Fruit fly (Drosophila melanogaster) whole organism, embryonic: ENCODE data around the gene CG10274.

ENCODE experiments used
- Adf1 ChIP-seq: fragments of 200-800 bp; sonication (Bioruptor generic); IDR thresholded peaks from 2 replicates; pipeline ENCODE4 v1.3.6; 2022; ENCODE audit warnings: missing biosample characterization, missing genetic modification characterization
- Atf6 ChIP-seq: fragments of 200-800 bp; sonication (Bioruptor generic); IDR thresholded peaks from 2 replicates; pipeline ENCODE4 v1.3.6; 2022; ENCODE audit warnings: missing biosample characterization, missing genetic modification characterization
- CG10209 ChIP-seq: fragments of 200-800 bp; sonication (Bioruptor generic); optimal IDR thresholded peaks from 3 replicates; lab custom pipeline; 2017; ENCODE audit warnings: missing biosample characterization, mild to moderate bottlenecking, missing genetic modification characterization, missing genetic modification reagents
- CG1024 ChIP-seq: fragments of 200-800 bp; sonication (Bioruptor generic); IDR thresholded peaks from 2 replicates; pipeline ENCODE4 v1.3.6; 2022; ENCODE audit warnings: missing biosample characterization, missing genetic modification characterization
- CG10274 ChIP-seq: fragments of 200-800 bp; sonication (Bioruptor generic); optimal IDR thresholded peaks from 3 replicates; lab custom pipeline; 2017; ENCODE audit warnings: missing biosample characterization, mild to moderate bottlenecking, missing genetic modification characterization
- CG10366 ChIP-seq: fragments of 200-800 bp; sonication (Bioruptor generic); IDR thresholded peaks from 2 replicates; pipeline ENCODE4 v1.3.6; 2022; ENCODE audit warnings: missing biosample characterization, missing genetic modification characterization
- CG11093 ChIP-seq: fragments of 200-800 bp; sonication (Bioruptor generic); IDR thresholded peaks from 3 replicates; pipeline ENCODE4 v1.3.6; 2022; ENCODE audit warnings: missing biosample characterization, missing genetic modification characterization
- CG11723 ChIP-seq: fragments of 200-800 bp; sonication (Bioruptor generic); optimal IDR thresholded peaks from 2 replicates; lab custom pipeline; 2017; ENCODE audit warnings: missing biosample characterization, mild to moderate bottlenecking, missing genetic modification characterization
- CG12769 ChIP-seq: fragments of 200-800 bp; sonication (Bioruptor generic); optimal IDR thresholded peaks from 2 replicates; lab custom pipeline; 2019; ENCODE audit warnings: missing biosample characterization, mild to moderate bottlenecking, missing genetic modification characterization, moderate library complexity
- CG13624 ChIP-seq: fragments of 200-800 bp; sonication (Bioruptor generic); optimal IDR thresholded peaks from 2 replicates; lab custom pipeline; 2016; ENCODE audit warnings: missing biosample characterization, missing genetic modification characterization
- CG1529 ChIP-seq: fragments of 200-800 bp; sonication (Bioruptor generic); optimal IDR thresholded peaks from 3 replicates; lab custom pipeline; 2018; ENCODE audit warnings: missing biosample characterization, missing genetic modification characterization
- CG16863 ChIP-seq: fragments of 200-800 bp; sonication (Bioruptor generic); optimal IDR thresholded peaks from 3 replicates; lab custom pipeline; 2016; ENCODE audit warnings: missing biosample characterization, missing genetic modification characterization
- CG32532 ChIP-seq: fragments of 200-800 bp; sonication (Bioruptor generic); IDR thresholded peaks from 2 replicates; pipeline ENCODE4 v1.3.6; 2022; ENCODE audit warnings: missing biosample characterization, missing genetic modification characterization
- CG4707 ChIP-seq: fragments of 200-800 bp; sonication (Bioruptor generic); optimal IDR thresholded peaks from 2 replicates; lab custom pipeline; 2018; ENCODE audit warnings: missing biosample characterization, mild to moderate bottlenecking, missing genetic modification characterization, moderate library complexity
- CG6175 ChIP-seq: fragments of 200-800 bp; sonication (Bioruptor generic); IDR thresholded peaks from 3 replicates; pipeline ENCODE4 v1.3.6; 2022; ENCODE audit warnings: missing biosample characterization, missing genetic modification characterization
- CG6765 ChIP-seq: fragments of 200-800 bp; sonication (Bioruptor generic); optimal IDR thresholded peaks from 3 replicates; lab custom pipeline; 2017; ENCODE audit warnings: missing biosample characterization, mild to moderate bottlenecking, missing genetic modification characterization
- CG7357 ChIP-seq: fragments of 200-800 bp; sonication (Bioruptor generic); IDR thresholded peaks from 3 replicates; pipeline ENCODE4 v1.3.6; 2022; ENCODE audit warnings: missing biosample characterization, missing genetic modification characterization
- CG7745 ChIP-seq: fragments of 200-800 bp; sonication (Bioruptor generic); optimal IDR thresholded peaks from 2 replicates; lab custom pipeline; 2018; ENCODE audit warnings: missing biosample characterization, mild to moderate bottlenecking, missing genetic modification characterization, moderate library complexity
- CG7987 ChIP-seq: fragments of 200-800 bp; sonication (Bioruptor generic); optimal IDR thresholded peaks from 2 replicates; lab custom pipeline; 2018; ENCODE audit warnings: missing biosample characterization, mild to moderate bottlenecking, missing genetic modification characterization, moderate library complexity
- CG8089 ChIP-seq: fragments of 200-800 bp; sonication (Bioruptor generic); optimal IDR thresholded peaks from 3 replicates; lab custom pipeline; 2016; ENCODE audit warnings: missing biosample characterization, missing genetic modification characterization
- CG8944 ChIP-seq: fragments of 200-800 bp; sonication (Bioruptor generic); optimal IDR thresholded peaks from 3 replicates; lab custom pipeline; 2016; ENCODE audit warnings: missing biosample characterization, missing genetic modification characterization
- CG9727 ChIP-seq: fragments of 200-800 bp; sonication (Bioruptor generic); optimal IDR thresholded peaks from 3 replicates; lab custom pipeline; 2017; ENCODE audit warnings: missing biosample characterization, mild to moderate bottlenecking, missing genetic modification characterization
- CG9876 ChIP-seq: fragments of 200-800 bp; sonication (Bioruptor generic); optimal IDR thresholded peaks from 2 replicates; lab custom pipeline; 2016; ENCODE audit warnings: missing biosample characterization, missing genetic modification characterization
- CG9932 ChIP-seq: fragments of 200-800 bp; sonication (Bioruptor generic); IDR thresholded peaks from 2 replicates; pipeline ENCODE4 v1.3.6; 2022; ENCODE audit warnings: missing biosample characterization, missing genetic modification characterization
- Elba2 ChIP-seq: fragments of 200-800 bp; sonication (Bioruptor generic); optimal IDR thresholded peaks from 3 replicates; lab custom pipeline; 2016; ENCODE audit warnings: missing biosample characterization, missing genetic modification characterization
- Lpt ChIP-seq: fragments of >200 bp; optimal IDR thresholded peaks from 2 replicates; lab custom pipeline; 2018; ENCODE audit warnings: missing biosample characterization, missing genetic modification characterization
- NC2α ChIP-seq: fragments of 200-800 bp; sonication (Bioruptor generic); optimal IDR thresholded peaks from 2 replicates; lab custom pipeline; 2016; ENCODE audit warnings: missing biosample characterization, missing genetic modification characterization
- Optix ChIP-seq: fragments of 200-800 bp; sonication (Bioruptor generic); IDR thresholded peaks from 3 replicates; pipeline ENCODE4 v1.3.6; 2022; ENCODE audit warnings: missing biosample characterization, missing genetic modification characterization
- Xrp1 ChIP-seq: fragments of 200-800 bp; sonication (Bioruptor generic); IDR thresholded peaks from 2 replicates; pipeline ENCODE4 v1.3.6; 2022; ENCODE audit warnings: missing biosample characterization, missing genetic modification characterization
- amos ChIP-seq: fragments of 200-800 bp; sonication (Bioruptor generic); IDR thresholded peaks from 2 replicates; pipeline ENCODE4 v1.3.6; 2022; ENCODE audit warnings: missing biosample characterization, missing genetic modification characterization; ENCODE audit not compliant: partially characterized antibody
- aop ChIP-seq: fragments of 200-800 bp; sonication (Bioruptor generic); IDR thresholded peaks from 2 replicates; pipeline ENCODE4 v1.3.6; 2022; ENCODE audit warnings: missing biosample characterization, missing genetic modification characterization
- ase ChIP-seq: fragments of 200-800 bp; sonication (Bioruptor generic); IDR thresholded peaks from 3 replicates; pipeline ENCODE4 v1.3.6; 2022; ENCODE audit warnings: missing biosample characterization, missing genetic modification characterization
- ato ChIP-seq: fragments of 200-800 bp; sonication (Bioruptor generic); IDR thresholded peaks from 2 replicates; pipeline ENCODE4 v1.3.6; 2022; ENCODE audit warnings: missing biosample characterization, missing genetic modification characterization; ENCODE audit not compliant: partially characterized antibody
- bab2 ChIP-seq: fragments of 200-800 bp; sonication (Bioruptor generic); optimal IDR thresholded peaks from 2 replicates; lab custom pipeline; 2016; ENCODE audit warnings: missing biosample characterization, missing genetic modification characterization
- cato ChIP-seq: fragments of 200-800 bp; sonication (Bioruptor generic); optimal IDR thresholded peaks from 2 replicates; lab custom pipeline; 2016; ENCODE audit warnings: missing biosample characterization, missing genetic modification characterization, borderline replicate concordance
- caup ChIP-seq: fragments of 200-800 bp; sonication (Bioruptor generic); optimal IDR thresholded peaks from 3 replicates; lab custom pipeline; 2017; ENCODE audit warnings: missing biosample characterization, mild to moderate bottlenecking, missing genetic modification characterization, moderate library complexity; ENCODE audit not compliant: severe bottlenecking
- croc ChIP-seq: fragments of 200-800 bp; sonication (Bioruptor generic); conservative IDR thresholded peaks from 3 replicates; pipeline ENCODE4 v1.3.6; 2022; ENCODE audit warnings: missing biosample characterization, missing genetic modification characterization
- eyg ChIP-seq: fragments of 200-800 bp; sonication (Bioruptor generic); optimal IDR thresholded peaks from 3 replicates; lab custom pipeline; 2016; ENCODE audit warnings: missing biosample characterization, missing genetic modification characterization
- fd3F ChIP-seq: fragments of 200-800 bp; sonication (Bioruptor generic); optimal IDR thresholded peaks from 2 replicates; lab custom pipeline; 2018; ENCODE audit warnings: missing biosample characterization, mild to moderate bottlenecking, missing genetic modification characterization, moderate library complexity
- ftz-f1 ChIP-seq: fragments of 200-800 bp; sonication (Bioruptor generic); optimal IDR thresholded peaks from 2 replicates; lab custom pipeline; 2016; ENCODE audit warnings: missing biosample characterization, missing genetic modification characterization
- gcm2 ChIP-seq: fragments of 200-800 bp; sonication (Bioruptor generic); optimal IDR thresholded peaks from 2 replicates; lab custom pipeline; 2016; ENCODE audit warnings: missing biosample characterization, missing genetic modification characterization
- grau ChIP-seq: fragments of 200-800 bp; optimal IDR thresholded peaks from 3 replicates; lab custom pipeline; 2019; ENCODE audit warnings: missing biosample characterization, mild to moderate bottlenecking, missing genetic modification characterization, moderate library complexity
- h ChIP-seq: fragments of >200 bp; optimal IDR thresholded peaks from 2 replicates; lab custom pipeline; 2017
- jigr1 ChIP-seq: fragments of 200-800 bp; sonication (Bioruptor generic); IDR thresholded peaks from 3 replicates; pipeline ENCODE4 v1.3.6; 2022; ENCODE audit warnings: missing biosample characterization, missing genetic modification characterization
- klu ChIP-seq: fragments of 200-800 bp; sonication (Bioruptor generic); IDR thresholded peaks from 2 replicates; pipeline ENCODE4 v1.3.6; 2022; ENCODE audit warnings: missing biosample characterization, missing genetic modification characterization
- pb ChIP-seq: fragments of 200-800 bp; sonication (Bioruptor generic); optimal IDR thresholded peaks from 3 replicates; lab custom pipeline; 2016; ENCODE audit warnings: missing biosample characterization, missing genetic modification characterization
- psq ChIP-seq: fragments of 200-800 bp; sonication (Bioruptor generic); optimal IDR thresholded peaks from 2 replicates; lab custom pipeline; 2017; ENCODE audit warnings: missing biosample characterization, missing genetic modification characterization
- sima ChIP-seq: fragments of 200-800 bp; sonication (Bioruptor generic); optimal IDR thresholded peaks from 2 replicates; lab custom pipeline; 2016; ENCODE audit warnings: missing biosample characterization, missing genetic modification characterization
- wek ChIP-seq: fragments of 200-800 bp; sonication (Bioruptor generic); optimal IDR thresholded peaks from 3 replicates; lab custom pipeline; 2018; ENCODE audit warnings: missing biosample characterization, mild to moderate bottlenecking, missing genetic modification characterization, moderate library complexity
- zf30C ChIP-seq: fragments of 200-800 bp; sonication (Bioruptor generic); optimal IDR thresholded peaks from 3 replicates; lab custom pipeline; 2018; ENCODE audit warnings: missing biosample characterization, mild to moderate bottlenecking, missing genetic modification characterization
- zfh2 ChIP-seq: fragments of 200-800 bp; sonication (Bioruptor generic); optimal IDR thresholded peaks from 2 replicates; lab custom pipeline; 2016; ENCODE audit warnings: missing biosample characterization, missing genetic modification characterization

CG10274 gene

dm6 chr3L:6157327-6158032, 24.1 kb downstream of the CG10274 start, which contains the start of gene CG13297 (continued):
- TF ChIP-seq ato (GFP tag; lab: Robert Waterston, UW), result no peak
- no peak for TF ChIP-seq CG1529 (GFP tag; lab: Kevin White, UChicago)
- no peak for TF ChIP-seq CG12769
- no peak for TF ChIP-seq ftz-f1 (GFP tag; lab: Kevin White, UChicago)
- peak; percentile 54; the same call in 1 of the 3 replicates for TF ChIP-seq ase (GFP tag; lab: Robert Waterston, UW)
- no peak for TF ChIP-seq eyg (GFP tag; lab: Kevin White, UChicago)
- no peak for TF ChIP-seq CG7745 (tag; lab: Kevin White, UChicago)
- peak; percentile 25 for TF ChIP-seq CG11723 (GFP tag; lab: Kevin White, UChicago)
- no peak for TF ChIP-seq CG16863 (GFP tag; lab: Kevin White, UChicago)
- no peak for TF ChIP-seq NC2α
- TF ChIP-seq CG10209 (GFP tag; lab: Kevin White, UChicago), result peak; percentile 33
- TF ChIP-seq zfh2 (GFP tag; lab: Kevin White, UChicago), result no peak
- no peak for TF ChIP-seq h (lab: Kevin White, UChicago)
- TF ChIP-seq gcm2 (GFP tag; lab: Kevin White, UChicago), result no peak
- peak; percentile 37; the same call in 2 of the 3 replicates for TF ChIP-seq croc (GFP tag; lab: Robert Waterston, UW)
- TF ChIP-seq Elba2 (GFP tag; lab: Kevin White, UChicago), result no peak
- no peak for TF ChIP-seq aop (GFP tag; lab: Robert Waterston, UW)
- TF ChIP-seq CG6175 (GFP tag; lab: Robert Waterston, UW), result no peak
- no peak for TF ChIP-seq caup
- no peak for TF ChIP-seq CG9876 (GFP tag; lab: Kevin White, UChicago)
- TF ChIP-seq CG1024, result no peak
- TF ChIP-seq CG10274, result no peak
- no peak for TF ChIP-seq CG9727 (GFP tag; lab: Kevin White, UChicago)
- TF ChIP-seq grau, result peak; percentile 57
- TF ChIP-seq amos (GFP tag; lab: Robert Waterston, UW), result no peak
- no peak for TF ChIP-seq Atf6
- TF ChIP-seq zf30C (GFP tag; lab: Kevin White, UChicago), result no peak
- TF ChIP-seq CG9932 (GFP tag; lab: Robert Waterston, UW), result no peak
- no peak for TF ChIP-seq Optix (GFP tag; lab: Robert Waterston, UW)
- TF ChIP-seq CG7987 (GFP tag; lab: Kevin White, UChicago), result no peak
- no peak for TF ChIP-seq CG4707 (GFP tag; lab: Kevin White, UChicago)
- TF ChIP-seq Lpt (GFP tag; lab: Kevin White, UChicago), result no peak
- TF ChIP-seq cato (GFP tag; lab: Kevin White, UChicago), result peak; percentile 1
- TF ChIP-seq Adf1 (GFP tag; lab: Robert Waterston, UW), result no peak
- TF ChIP-seq pb (GFP tag; lab: Kevin White, UChicago), result no peak
- no peak for TF ChIP-seq CG6765 (GFP tag; lab: Kevin White, UChicago)
- TF ChIP-seq sima, result no peak
- TF ChIP-seq CG7357 (GFP tag; lab: Robert Waterston, UW), result no peak
- no peak for TF ChIP-seq bab2 (GFP tag; lab: Kevin White, UChicago)
- TF ChIP-seq Xrp1 (GFP tag; lab: Robert Waterston, UW), result peak; percentile 33; the same call in 1 of the 2 replicates
- TF ChIP-seq CG13624 (GFP tag; lab: Kevin White, UChicago), result no peak
- no peak for TF ChIP-seq CG32532
- TF ChIP-seq CG8089 (GFP tag; lab: Kevin White, UChicago), result no peak
- no peak for TF ChIP-seq CG8944
- no peak for TF ChIP-seq klu (GFP tag; lab: Robert Waterston, UW)
- peak; percentile 61 for TF ChIP-seq CG10366 (GFP tag; lab: Robert Waterston, UW)
- TF ChIP-seq CG11093 (GFP tag; lab: Robert Waterston, UW), result peak; percentile 62; the same call in 2 of the 3 replicates
- no peak for TF ChIP-seq psq (GFP tag; lab: Kevin White, UChicago)
- peak; percentile 12 for TF ChIP-seq fd3F
- TF ChIP-seq jigr1 (GFP tag; lab: Robert Waterston, UW), result peak; percentile 45; the same call in 1 of the 3 replicates
- no peak for TF ChIP-seq wek (GFP tag; lab: Kevin White, UChicago)
